Worm (Caenorhabditis elegans) whole organism, L2 larva: Measurements from ENCODE around the gene K02F6.6.

Experiments used
- C34F6.9 ChIP-seq: fragments of 150-350 bp; optimal IDR thresholded peaks from 2 replicates; lab custom pipeline; 2014; ENCODE audit warnings: missing biosample characterization, missing genetic modification characterization
- F13H6.1 ChIP-seq: sonication (generic microtip); optimal IDR thresholded peaks from 2 replicates; lab custom pipeline; 2016; ENCODE audit warnings: missing genetic modification characterization, missing compliant biosample characterization
- Y55F3AM.14 ChIP-seq: fragments of 200-800 bp; sonication (Bioruptor generic); optimal IDR thresholded peaks from 2 replicates; lab custom pipeline; 2018; ENCODE audit warnings: mild to moderate bottlenecking, missing genetic modification characterization, missing compliant biosample characterization
- ZK546.5 ChIP-seq: sonication (generic microtip); optimal IDR thresholded peaks from 2 replicates; lab custom pipeline; 2017; ENCODE audit warnings: missing biosample characterization, missing genetic modification characterization
- blmp-1 ChIP-seq: sonication (generic microtip); optimal IDR thresholded peaks from 2 replicates; lab custom pipeline; 2017; ENCODE audit warnings: missing genetic modification characterization, mild to moderate bottlenecking, missing compliant biosample characterization, antibody characterized with exemption, moderate library complexity; ENCODE audit not compliant: insufficient read depth
- ceh-82 ChIP-seq: fragments of 150-350 bp; optimal IDR thresholded peaks from 2 replicates; lab custom pipeline; 2014; ENCODE audit warnings: missing biosample characterization, missing genetic modification characterization
- crh-2 ChIP-seq: sonication (generic microtip); optimal IDR thresholded peaks from 2 replicates; lab custom pipeline; 2017; ENCODE audit warnings: missing biosample characterization, missing genetic modification characterization
- egl-27 ChIP-seq: sonication (generic microtip); optimal IDR thresholded peaks from 3 replicates; lab custom pipeline; 2017; ENCODE audit warnings: missing biosample characterization, missing genetic modification reagents, missing genetic modification characterization
- elt-3 ChIP-seq: sonication (generic microtip); optimal IDR thresholded peaks from 2 replicates; lab custom pipeline; 2017; ENCODE audit warnings: missing biosample characterization, missing genetic modification characterization
- fos-1 ChIP-seq: fragments of 150-350 bp; optimal IDR thresholded peaks from 2 replicates; lab custom pipeline; 2014; ENCODE audit warnings: missing biosample characterization, missing genetic modification characterization
- gmeb-1 ChIP-seq: fragments of 150-350 bp; optimal IDR thresholded peaks from 2 replicates; lab custom pipeline; 2014; ENCODE audit warnings: missing biosample characterization, missing genetic modification characterization
- lin-39 ChIP-seq: fragments of 150-350 bp; optimal IDR thresholded peaks from 2 replicates; lab custom pipeline; 2014; ENCODE audit warnings: missing biosample characterization, missing genetic modification reagents, missing genetic modification characterization
- lsy-2 ChIP-seq, 2 experiments: fragments of 150-350 bp in 1 of 2; sonication (generic microtip) in 1 of 2; optimal IDR thresholded peaks; 2 replicates each; lab custom pipeline; 2014 to 2017; ENCODE audit warnings: missing biosample characterization in 2 of 2, missing genetic modification characterization in 2 of 2
- mab-5 ChIP-seq: fragments of 150-350 bp; optimal IDR thresholded peaks from 2 replicates; lab custom pipeline; 2014; ENCODE audit warnings: missing biosample characterization, missing genetic modification characterization
- mdl-1 ChIP-seq, 2 experiments: fragments of 150-350 bp in 1 of 2; sonication (generic microtip) in 1 of 2; optimal IDR thresholded peaks; 2 replicates each; lab custom pipeline; 2017; ENCODE audit warnings: missing biosample characterization in 2 of 2, missing genetic modification characterization in 2 of 2
- nhr-11 ChIP-seq: fragments of 150-350 bp; optimal IDR thresholded peaks from 2 replicates; lab custom pipeline; 2014; ENCODE audit warnings: missing biosample characterization, missing genetic modification characterization
- nhr-12 ChIP-seq: fragments of 150-350 bp; optimal IDR thresholded peaks from 2 replicates; lab custom pipeline; 2014; ENCODE audit warnings: missing biosample characterization, missing genetic modification characterization
- nhr-129 ChIP-seq: fragments of 150-350 bp; optimal IDR thresholded peaks from 2 replicates; lab custom pipeline; 2014; ENCODE audit warnings: missing biosample characterization, missing genetic modification characterization
- nhr-21 ChIP-seq: fragments of 150-350 bp; optimal IDR thresholded peaks from 2 replicates; lab custom pipeline; 2014; ENCODE audit warnings: missing biosample characterization, missing genetic modification characterization
- nhr-23 ChIP-seq: fragments of 150-350 bp; optimal IDR thresholded peaks from 2 replicates; lab custom pipeline; 2014; ENCODE audit warnings: missing biosample characterization, missing genetic modification reagents, missing genetic modification characterization
- nhr-25 ChIP-seq: fragments of 150-350 bp; sonication (generic microtip); optimal IDR thresholded peaks from 3 replicates; lab custom pipeline; 2014; ENCODE audit warnings: missing biosample characterization, missing genetic modification characterization
- nhr-6 ChIP-seq: fragments of 150-350 bp; optimal IDR thresholded peaks from 2 replicates; lab custom pipeline; 2014; ENCODE audit warnings: missing biosample characterization, missing genetic modification characterization
- nhr-77 ChIP-seq: fragments of 150-350 bp; optimal IDR thresholded peaks from 2 replicates; lab custom pipeline; 2014; ENCODE audit warnings: missing biosample characterization, missing genetic modification characterization
- peb-1 ChIP-seq: fragments of 150-350 bp; optimal IDR thresholded peaks from 2 replicates; lab custom pipeline; 2014; ENCODE audit warnings: missing biosample characterization, missing genetic modification characterization
- sem-4 ChIP-seq: fragments of 150-350 bp; optimal IDR thresholded peaks from 2 replicates; lab custom pipeline; 2014; ENCODE audit warnings: missing biosample characterization, missing genetic modification reagents, missing genetic modification characterization
- skn-1 ChIP-seq: sonication (generic microtip); optimal IDR thresholded peaks from 2 replicates; lab custom pipeline; 2017; ENCODE audit warnings: missing biosample characterization, missing genetic modification characterization
- sma-3 ChIP-seq: sonication (generic microtip); optimal IDR thresholded peaks from 2 replicates; lab custom pipeline; 2016; ENCODE audit warnings: missing genetic modification reagents, missing genetic modification characterization, missing compliant biosample characterization
- sma-9 ChIP-seq, 2 experiments: fragments of 150-350 bp in 1 of 2; sonication (generic microtip) in 1 of 2; optimal IDR thresholded peaks; 2 replicates each; lab custom pipeline; 2014 to 2016; ENCODE audit warnings: missing genetic modification characterization in 2 of 2, mild to moderate bottlenecking in 1 of 2, missing biosample characterization in 1 of 2, missing compliant biosample characterization in 1 of 2, missing genetic modification reagents in 1 of 2, moderate library complexity in 1 of 2
- snpc-4 ChIP-seq: fragments of 150-350 bp; optimal IDR thresholded peaks from 2 replicates; lab custom pipeline; 2014; ENCODE audit warnings: missing biosample characterization, missing genetic modification characterization
- unc-39 ChIP-seq: fragments of 150-350 bp; optimal IDR thresholded peaks from 2 replicates; lab custom pipeline; 2014; ENCODE audit warnings: missing biosample characterization, missing genetic modification characterization
- unc-55 ChIP-seq: fragments of 150-350 bp; sonication (generic microtip); optimal IDR thresholded peaks from 3 replicates; lab custom pipeline; 2014; ENCODE audit warnings: missing biosample characterization, missing genetic modification reagents, missing genetic modification characterization
- unc-62 ChIP-seq: fragments of 150-350 bp; optimal IDR thresholded peaks from 2 replicates; lab custom pipeline; 2014; ENCODE audit warnings: missing biosample characterization, missing genetic modification reagents, missing genetic modification characterization
- zag-1 ChIP-seq: fragments of 150-350 bp; optimal IDR thresholded peaks from 2 replicates; lab custom pipeline; 2014; ENCODE audit warnings: missing biosample characterization, missing genetic modification characterization
- ztf-11 ChIP-seq: sonication (generic microtip); optimal IDR thresholded peaks from 2 replicates; lab custom pipeline; 2017; ENCODE audit warnings: missing biosample characterization, missing genetic modification characterization
- ztf-4 ChIP-seq: fragments of 150-350 bp; optimal IDR thresholded peaks from 2 replicates; lab custom pipeline; 2014; ENCODE audit warnings: missing biosample characterization, missing genetic modification characterization

Gene K02F6.6

DNA sequence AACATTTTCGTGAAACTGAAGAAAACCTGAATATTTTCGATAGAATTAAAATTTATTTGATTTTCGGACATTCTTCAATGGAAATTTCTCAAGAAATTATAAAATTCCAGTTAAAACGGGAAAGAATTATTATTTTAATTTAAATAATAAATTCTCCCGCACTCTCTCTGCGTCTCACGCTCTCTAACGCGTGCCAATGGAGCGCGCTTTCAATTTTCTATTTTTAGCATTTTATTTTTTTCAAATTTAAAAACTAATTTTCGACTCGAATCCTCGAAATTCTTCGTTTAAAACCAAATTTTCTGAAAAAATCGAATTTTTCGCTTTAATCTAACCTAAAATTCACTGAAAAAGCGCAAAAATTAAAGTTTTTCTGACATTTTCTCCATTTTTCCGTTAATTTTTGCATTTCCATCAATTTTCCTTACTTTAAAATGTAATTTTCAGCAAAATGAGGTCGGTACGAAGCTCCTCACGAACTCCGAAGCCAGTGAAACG lies 26.1 kb upstream of the K02F6.6 start, which contains the start of gene gbas-1 (continued):
- TF ChIP-seq ceh-82 (tag; lab: Kevin White, UChicago) (no peak), nhr-77 (tag; lab: Kevin White, UChicago) (no peak), mab-5 (tag; lab: Kevin White, UChicago) (no peak), gmeb-1 (tag; lab: Kevin White, UChicago) (peak; percentile 89), fos-1 (no peak), unc-62 (GFP tag; lab: Kevin White, UChicago) (no peak), nhr-23 (no peak), zag-1 (tag; lab: Kevin White, UChicago) (no peak), peb-1 (tag; lab: Kevin White, UChicago) (no peak), F13H6.1 (tag; lab: Kevin White, UChicago) (no peak), skn-1 (no peak), nhr-12 (tag; lab: Kevin White, UChicago) (no peak), sma-3 (GFP tag; lab: Kevin White, UChicago) (no peak), egl-27 (tag; lab: Kevin White, UChicago) (no peak), nhr-11 (tag; lab: Kevin White, UChicago) (no peak), ZK546.5 (tag; lab: Kevin White, UChicago) (no peak), nhr-129 (tag; lab: Kevin White, UChicago) (no peak)

DNA sequence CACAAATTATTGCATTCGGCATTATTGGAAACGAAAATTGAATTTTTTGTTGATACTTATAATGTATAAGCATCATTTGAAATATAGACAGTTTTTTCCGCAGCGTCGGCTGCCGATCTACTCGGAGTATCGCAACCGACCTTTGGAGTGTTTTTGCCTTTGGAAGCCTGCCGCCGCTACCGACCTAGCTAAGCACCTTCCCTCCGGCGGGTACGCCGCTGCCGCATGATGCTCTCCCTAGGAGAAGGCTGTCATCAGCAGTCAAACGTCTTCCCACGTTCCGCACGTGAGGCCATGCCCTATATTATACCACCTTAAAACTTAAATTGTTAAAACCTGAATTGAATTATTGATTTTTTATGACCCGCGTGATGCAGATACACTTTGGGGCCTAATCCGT lies 12.1 kb upstream of the K02F6.6 start:
- TF ChIP-seq ZK546.5 (tag; lab: Kevin White, UChicago) = no peak
- no peak for TF ChIP-seq C34F6.9
- no peak for TF ChIP-seq ztf-11 (tag; lab: Kevin White, UChicago)
- TF ChIP-seq sem-4 (tag; lab: Kevin White, UChicago) = no peak
- TF ChIP-seq nhr-6 = no peak
- no peak for TF ChIP-seq Y55F3AM.14 (GFP tag; lab: Kevin White, UChicago)
- TF ChIP-seq nhr-77 (tag; lab: Kevin White, UChicago) = no peak
- TF ChIP-seq snpc-4 (tag; lab: Kevin White, UChicago) = no peak
- no peak for TF ChIP-seq sma-9 (GFP tag; optimal IDR thresholded peaks at IDR 0.05; lab: Kevin White, UChicago)
- no peak for TF ChIP-seq sma-9 (tag; optimal IDR thresholded peaks at IDR 0.05; lab: Kevin White, UChicago)
- TF ChIP-seq blmp-1 = no peak

DNA sequence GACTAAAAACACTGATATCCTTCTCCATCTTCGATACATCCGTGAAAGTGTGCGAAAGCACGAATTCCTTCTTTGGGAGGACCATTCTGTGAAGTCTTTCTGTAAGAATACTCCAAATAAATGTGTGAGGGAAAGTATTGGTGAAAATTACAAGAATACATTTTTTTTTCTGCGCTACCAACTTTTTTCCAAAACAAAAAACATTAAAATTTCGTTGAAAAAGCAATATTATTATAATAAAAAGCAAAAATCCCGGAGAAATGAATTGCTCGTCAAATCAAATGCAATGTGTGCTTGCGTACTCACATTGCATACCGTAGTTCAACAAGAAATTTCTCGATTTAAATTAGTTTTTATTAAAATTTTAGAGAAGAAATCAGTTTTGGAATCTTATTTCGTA lies 8.6 kb upstream of the K02F6.6 start, which contains the start of gene bath-13:
bath-13 (minus strand) TSS at position 101 of the 400 bp plus-strand sequence.
- TF ChIP-seq unc-62 (GFP tag; lab: Kevin White, UChicago) = no peak

DNA sequence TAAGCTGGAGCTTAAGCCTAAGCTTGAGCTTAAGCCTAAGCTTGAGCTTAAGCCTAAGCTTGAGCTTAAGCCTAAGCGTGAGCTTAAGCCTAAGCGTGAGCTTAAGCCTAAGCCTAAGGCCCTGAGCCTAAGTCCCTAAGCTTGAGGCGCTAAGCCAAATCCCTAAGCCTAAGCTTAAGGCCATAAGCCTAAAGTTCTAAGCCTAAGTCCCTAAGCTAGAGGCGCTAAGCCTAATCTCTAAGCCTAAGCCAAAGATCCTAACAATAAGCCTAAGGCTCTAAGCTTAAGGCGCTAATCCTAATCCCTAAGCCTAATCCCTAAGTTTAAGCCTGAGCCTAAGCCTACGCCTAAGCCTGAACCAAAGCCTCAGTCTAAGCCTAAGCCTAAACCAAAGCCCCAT lies 4.9 kb upstream of the K02F6.6 start:
- TF ChIP-seq lin-39 (tag; lab: Kevin White, UChicago) (no peak), crh-2 (tag; lab: Kevin White, UChicago) (no peak), peb-1 (tag; lab: Kevin White, UChicago) (no peak), C34F6.9 (no peak), nhr-25 (tag; lab: Kevin White, UChicago) (no peak), sma-3 (GFP tag; lab: Kevin White, UChicago) (no peak), fos-1 (no peak), ztf-4 (no peak), unc-39 (tag; lab: Kevin White, UChicago) (no peak), nhr-21 (no peak), mab-5 (tag; lab: Kevin White, UChicago) (no peak), ztf-11 (tag; lab: Kevin White, UChicago) (no peak), Y55F3AM.14 (GFP tag; lab: Kevin White, UChicago) (no peak), blmp-1 (no peak), zag-1 (tag; lab: Kevin White, UChicago) (no peak), lsy-2 (tag; optimal IDR thresholded peaks at IDR 0.05; lab: Kevin White, UChicago) (no peak), unc-55 (GFP tag; lab: Kevin White, UChicago) (no peak), nhr-12 (tag; lab: Kevin White, UChicago) (no peak), elt-3 (tag; lab: Kevin White, UChicago) (no peak), mdl-1 (tag; optimal IDR thresholded peaks at IDR 0.05; lab: Kevin White, UChicago) (no peak)
